Worm (Caenorhabditis elegans) whole organism, mixed stage, embryonic: ENCODE data around the gene srz-6.

Experiments used
- elt-1 ChIP-seq: sonication (generic microtip); optimal IDR thresholded peaks from 2 replicates; lab custom pipeline; 2017; ENCODE audit warnings: missing genetic modification characterization, mild to moderate bottlenecking, missing compliant biosample characterization, antibody characterized with exemption, moderate library complexity, borderline replicate concordance; ENCODE audit not compliant: insufficient read depth
- lin-13 ChIP-seq: fragments of 150-350 bp; optimal IDR thresholded peaks from 2 replicates; lab custom pipeline; 2014; ENCODE audit warnings: missing biosample characterization, missing genetic modification characterization
- lsy-2 ChIP-seq: fragments of 150-350 bp; optimal IDR thresholded peaks from 2 replicates; lab custom pipeline; 2014; ENCODE audit warnings: missing biosample characterization, missing genetic modification characterization
- mab-5 ChIP-seq: fragments of 150-350 bp; optimal IDR thresholded peaks from 2 replicates; lab custom pipeline; 2014; ENCODE audit warnings: missing biosample characterization, missing genetic modification characterization
- mep-1 ChIP-seq: fragments of 150-350 bp; optimal IDR thresholded peaks from 2 replicates; lab custom pipeline; 2017; ENCODE audit warnings: missing biosample characterization, missing genetic modification reagents, missing genetic modification characterization, inconsistent platforms
- nhr-12 ChIP-seq: fragments of 150-350 bp; optimal IDR thresholded peaks from 2 replicates; lab custom pipeline; 2014; ENCODE audit warnings: missing biosample characterization, missing genetic modification characterization
- unc-39 ChIP-seq: fragments of 150-350 bp; optimal IDR thresholded peaks from 2 replicates; lab custom pipeline; 2014; ENCODE audit warnings: missing biosample characterization, missing genetic modification characterization

DNA sequence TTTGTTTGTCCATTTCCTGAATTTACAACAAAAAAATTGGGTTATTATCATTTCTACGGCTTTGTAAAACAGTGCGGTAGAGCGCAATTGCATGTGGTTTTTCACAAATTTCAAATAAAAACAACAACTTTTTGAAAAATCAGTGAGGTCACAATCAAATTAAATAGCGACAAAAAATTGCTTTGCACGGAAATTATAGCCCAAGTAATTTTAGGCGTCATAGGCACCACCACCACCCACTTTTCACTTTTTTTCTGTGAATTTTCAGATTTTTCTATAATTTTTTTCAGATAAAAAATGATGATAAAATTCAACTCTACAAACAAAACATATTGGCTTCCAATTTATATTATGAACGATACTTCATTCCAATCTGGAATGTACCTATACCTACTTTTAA is 34.8 kb upstream of the srz-6 start, which contains the start of gene sre-38:
- no peak for TF ChIP-seq nhr-12
- TF ChIP-seq lin-13 (tag; lab: Kevin White, UChicago) = no peak
- TF ChIP-seq mep-1 = no peak
- TF ChIP-seq unc-39 (tag; lab: Kevin White, UChicago) = no peak
- TF ChIP-seq elt-1 (tag; lab: Kevin White, UChicago) = no peak
- TF ChIP-seq lsy-2 = no peak
- no peak for TF ChIP-seq mab-5 (tag; lab: Kevin White, UChicago)
